Fruit fly (Drosophila melanogaster) whole organism, embryonic: ENCODE measurements around the gene mus302.

Experiments used
- Abd-B ChIP-seq: fragments of 200-800 bp; sonication (Bioruptor generic); optimal IDR thresholded peaks from 2 replicates; lab custom pipeline; 2018; ENCODE audit warnings: missing biosample characterization, mild to moderate bottlenecking, missing genetic modification characterization, moderate library complexity
- CG10267 ChIP-seq: fragments of 200-800 bp; sonication (Bioruptor generic); optimal IDR thresholded peaks from 2 replicates; lab custom pipeline; 2018; ENCODE audit warnings: missing biosample characterization, mild to moderate bottlenecking, missing genetic modification characterization, moderate library complexity
- CG10543 ChIP-seq: fragments of 200-800 bp; sonication (Bioruptor generic); optimal IDR thresholded peaks from 3 replicates; lab custom pipeline; 2017; ENCODE audit warnings: missing biosample characterization, mild to moderate bottlenecking, missing genetic modification characterization, moderate library complexity
- CG10959 ChIP-seq: fragments of 200-800 bp; sonication (Bioruptor generic); IDR thresholded peaks from 2 replicates; pipeline ENCODE4 v1.3.6; 2022; ENCODE audit warnings: missing biosample characterization, missing genetic modification characterization
- CG11504 ChIP-seq: fragments of 200-800 bp; sonication (Bioruptor generic); optimal IDR thresholded peaks from 3 replicates; lab custom pipeline; 2019; ENCODE audit warnings: missing biosample characterization, mild to moderate bottlenecking, missing genetic modification characterization, moderate library complexity
- CG11696 ChIP-seq: fragments of 200-800 bp; sonication (Bioruptor generic); IDR thresholded peaks from 2 replicates; pipeline ENCODE4 v1.3.6; 2022; ENCODE audit warnings: missing biosample characterization, missing genetic modification characterization
- CG12236 ChIP-seq: fragments of 200-800 bp; sonication (Bioruptor generic); optimal IDR thresholded peaks from 2 replicates; lab custom pipeline; 2016; ENCODE audit warnings: missing biosample characterization, missing genetic modification characterization
- CG12391 ChIP-seq: fragments of 200-800 bp; sonication (Bioruptor generic); optimal IDR thresholded peaks from 3 replicates; lab custom pipeline; 2018; ENCODE audit warnings: missing biosample characterization, mild to moderate bottlenecking, missing genetic modification characterization, moderate library complexity
- CG12659 ChIP-seq: fragments of 200-800 bp; sonication (Bioruptor generic); optimal IDR thresholded peaks from 3 replicates; lab custom pipeline; 2017; ENCODE audit warnings: mild to moderate bottlenecking, missing biosample characterization, missing genetic modification reagents, missing genetic modification characterization
- CG14860 ChIP-seq: fragments of 200-800 bp; sonication (Bioruptor generic); IDR thresholded peaks from 3 replicates; pipeline ENCODE4 v1.3.6; 2022; ENCODE audit warnings: missing biosample characterization, missing genetic modification characterization; ENCODE audit not compliant: partially characterized antibody
- CG14965 ChIP-seq: fragments of 200-800 bp; sonication (Bioruptor generic); optimal IDR thresholded peaks from 2 replicates; lab custom pipeline; 2016; ENCODE audit warnings: missing biosample characterization, missing genetic modification characterization, borderline replicate concordance
- CG17385 ChIP-seq: fragments of 200-800 bp; sonication (Bioruptor generic); optimal IDR thresholded peaks from 3 replicates; lab custom pipeline; 2018; ENCODE audit warnings: missing biosample characterization, mild to moderate bottlenecking, missing genetic modification characterization
- CG17612 ChIP-seq: fragments of 200-800 bp; sonication (Bioruptor generic); IDR thresholded peaks from 2 replicates; pipeline ENCODE4 v1.3.6; 2022; ENCODE audit warnings: missing biosample characterization, missing genetic modification characterization
- CG17829 ChIP-seq: fragments of 200-800 bp; optimal IDR thresholded peaks from 2 replicates; lab custom pipeline; 2019; ENCODE audit warnings: missing biosample characterization, mild to moderate bottlenecking, missing genetic modification characterization, moderate library complexity
- CG2875 ChIP-seq: fragments of 200-800 bp; sonication (Bioruptor generic); optimal IDR thresholded peaks from 2 replicates; lab custom pipeline; 2017; ENCODE audit warnings: missing biosample characterization, mild to moderate bottlenecking, missing genetic modification characterization, missing genetic modification reagents
- CG3163 ChIP-seq: fragments of 200-800 bp; sonication (Bioruptor generic); optimal IDR thresholded peaks from 3 replicates; lab custom pipeline; 2016; ENCODE audit warnings: missing biosample characterization, missing genetic modification characterization
- CG4360 ChIP-seq: fragments of 200-800 bp; sonication (Bioruptor generic); IDR thresholded peaks from 2 replicates; pipeline ENCODE4 v1.3.6; 2022; ENCODE audit warnings: missing biosample characterization, missing genetic modification characterization
- CG6272 ChIP-seq: fragments of 200-800 bp; sonication (Bioruptor generic); IDR thresholded peaks from 2 replicates; pipeline ENCODE4 v1.3.6; 2022; ENCODE audit warnings: missing biosample characterization, missing genetic modification characterization
- CG7372 ChIP-seq: fragments of 200-800 bp; sonication (Bioruptor generic); IDR thresholded peaks from 2 replicates; pipeline ENCODE4 v1.3.6; 2022; ENCODE audit warnings: missing biosample characterization, missing genetic modification characterization
- CTCF ChIP-seq: fragments of 200-800 bp; sonication (Bioruptor generic); optimal IDR thresholded peaks from 2 replicates; lab custom pipeline; 2017; ENCODE audit warnings: missing biosample characterization, mild to moderate bottlenecking, missing genetic modification characterization, moderate library complexity
- Dip2 ChIP-seq: fragments of 200-800 bp; sonication (Bioruptor generic); IDR thresholded peaks from 2 replicates; pipeline ENCODE4 v1.3.6; 2022; ENCODE audit warnings: missing biosample characterization, missing genetic modification characterization
- ERR ChIP-seq: fragments of 200-800 bp; sonication (Bioruptor generic); optimal IDR thresholded peaks from 2 replicates; lab custom pipeline; 2016; ENCODE audit warnings: missing biosample characterization, missing genetic modification characterization
- Fer2 ChIP-seq: fragments of 200-800 bp; sonication (Bioruptor generic); optimal IDR thresholded peaks from 2 replicates; lab custom pipeline; 2018; ENCODE audit warnings: missing biosample characterization, mild to moderate bottlenecking, missing genetic modification characterization, moderate library complexity
- HmgZ ChIP-seq: fragments of 200-800 bp; sonication (Bioruptor generic); optimal IDR thresholded peaks from 2 replicates; lab custom pipeline; 2018; ENCODE audit warnings: missing biosample characterization, mild to moderate bottlenecking, missing genetic modification characterization
- Hr3 ChIP-seq: fragments of 200-800 bp; sonication (Bioruptor generic); optimal IDR thresholded peaks from 3 replicates; lab custom pipeline; 2016; ENCODE audit warnings: missing biosample characterization, missing genetic modification characterization
- Ssrp ChIP-seq: fragments of 200-800 bp; sonication (Bioruptor generic); optimal IDR thresholded peaks from 2 replicates; lab custom pipeline; 2018; ENCODE audit warnings: missing biosample characterization, mild to moderate bottlenecking, missing genetic modification characterization, moderate library complexity
- Trl ChIP-seq, 3 experiments: fragments of >200 bp in 2 of 3; fragments of 200-800 bp in 1 of 3; sonication (Bioruptor generic) in 1 of 3; optimal IDR thresholded peaks; 2 replicates in 1 of 3; 3 replicates in 2 of 3; lab custom pipeline; 2016 to 2017; ENCODE audit warnings: missing biosample characterization in 1 of 3, missing genetic modification characterization in 1 of 3
- Xbp1 ChIP-seq: fragments of 200-800 bp; sonication (Bioruptor generic); optimal IDR thresholded peaks from 3 replicates; lab custom pipeline; 2016; ENCODE audit warnings: missing biosample characterization, mild to moderate bottlenecking, missing genetic modification characterization
- Xrp1 ChIP-seq: fragments of 200-800 bp; sonication (Bioruptor generic); IDR thresholded peaks from 2 replicates; pipeline ENCODE4 v1.3.6; 2022; ENCODE audit warnings: missing biosample characterization, missing genetic modification characterization
- ab ChIP-seq: fragments of 200-800 bp; sonication (Bioruptor generic); optimal IDR thresholded peaks from 2 replicates; lab custom pipeline; 2016; ENCODE audit warnings: missing biosample characterization, missing genetic modification characterization
- bab2 ChIP-seq: fragments of 200-800 bp; sonication (Bioruptor generic); optimal IDR thresholded peaks from 2 replicates; lab custom pipeline; 2016; ENCODE audit warnings: missing biosample characterization, missing genetic modification characterization
- bsh ChIP-seq, 2 experiments: fragments of 200-800 bp; sonication (Bioruptor generic); optimal IDR thresholded peaks; 2 replicates each; lab custom pipeline; 2017 to 2018; ENCODE audit warnings: mild to moderate bottlenecking in 2 of 2, missing biosample characterization in 2 of 2, missing genetic modification characterization in 2 of 2, moderate library complexity in 1 of 2
- ci ChIP-seq: fragments of 200-800 bp; sonication (Bioruptor generic); IDR thresholded peaks from 3 replicates; pipeline ENCODE4 v1.3.6; 2022; ENCODE audit warnings: missing biosample characterization, missing genetic modification characterization
- da ChIP-seq: fragments of 200-800 bp; sonication (Bioruptor generic); optimal IDR thresholded peaks from 2 replicates; lab custom pipeline; 2016; ENCODE audit warnings: missing biosample characterization, missing genetic modification characterization
- dmrt11E ChIP-seq: fragments of 200-800 bp; sonication (Bioruptor generic); optimal IDR thresholded peaks from 3 replicates; lab custom pipeline; 2018; ENCODE audit warnings: missing biosample characterization, mild to moderate bottlenecking, missing genetic modification characterization, moderate library complexity
- fd64A ChIP-seq: fragments of 200-800 bp; sonication (Bioruptor generic); optimal IDR thresholded peaks from 3 replicates; lab custom pipeline; 2018; ENCODE audit warnings: missing biosample characterization, mild to moderate bottlenecking, missing genetic modification characterization
- hb ChIP-seq: fragments of 200-800 bp; sonication (Bioruptor generic); IDR thresholded peaks from 3 replicates; pipeline ENCODE4 v1.3.6; 2022; ENCODE audit warnings: missing biosample characterization, missing genetic modification characterization; ENCODE audit not compliant: partially characterized antibody
- kah ChIP-seq: fragments of 200-800 bp; sonication (Bioruptor generic); optimal IDR thresholded peaks from 2 replicates; lab custom pipeline; 2018; ENCODE audit warnings: missing biosample characterization, mild to moderate bottlenecking, missing genetic modification characterization
- kay ChIP-seq: fragments of 200-800 bp; sonication (Bioruptor generic); optimal IDR thresholded peaks from 2 replicates; lab custom pipeline; 2016; ENCODE audit warnings: missing biosample characterization, missing genetic modification characterization
- ken ChIP-seq: fragments of 200-800 bp; sonication (Bioruptor generic); IDR thresholded peaks from 3 replicates; pipeline ENCODE4 v1.3.6; 2022; ENCODE audit warnings: missing biosample characterization, missing genetic modification characterization
- lmd ChIP-seq: fragments of 200-800 bp; sonication (Bioruptor generic); IDR thresholded peaks from 2 replicates; pipeline ENCODE4 v1.3.6; 2022; ENCODE audit warnings: missing biosample characterization, missing genetic modification characterization
- nom ChIP-seq: fragments of 200-800 bp; sonication (Bioruptor generic); optimal IDR thresholded peaks from 2 replicates; lab custom pipeline; 2017; ENCODE audit warnings: missing biosample characterization, missing genetic modification characterization, mild to moderate bottlenecking, moderate library complexity, missing genetic modification reagents
- sc ChIP-seq, 3 experiments: fragments of >200 bp in 2 of 3; fragments of 200-800 bp in 1 of 3; sonication (Bioruptor generic) in 1 of 3; optimal IDR thresholded peaks; 2 replicates in 2 of 3; 3 replicates in 1 of 3; lab custom pipeline; 2017; ENCODE audit warnings: mild to moderate bottlenecking in 1 of 3, missing biosample characterization in 1 of 3, missing genetic modification characterization in 1 of 3, missing genetic modification reagents in 1 of 3
- seq ChIP-seq: fragments of 200-800 bp; sonication (Bioruptor generic); IDR thresholded peaks from 2 replicates; pipeline ENCODE4 v1.3.6; 2022; ENCODE audit warnings: missing biosample characterization, missing genetic modification characterization
- tgo ChIP-seq: fragments of 200-800 bp; sonication (Bioruptor generic); IDR thresholded peaks from 3 replicates; pipeline ENCODE4 v1.3.6; 2022; ENCODE audit warnings: missing biosample characterization, missing genetic modification characterization
- tio ChIP-seq: fragments of 200-800 bp; sonication (Bioruptor generic); optimal IDR thresholded peaks from 2 replicates; lab custom pipeline; 2017; ENCODE audit warnings: missing biosample characterization, missing genetic modification characterization, inconsistent platforms
- twi ChIP-seq: fragments of 200-800 bp; optimal IDR thresholded peaks from 2 replicates; lab custom pipeline; 2019; ENCODE audit warnings: missing biosample characterization, mild to moderate bottlenecking, missing genetic modification characterization, moderate library complexity

Gene mus302

DNA sequence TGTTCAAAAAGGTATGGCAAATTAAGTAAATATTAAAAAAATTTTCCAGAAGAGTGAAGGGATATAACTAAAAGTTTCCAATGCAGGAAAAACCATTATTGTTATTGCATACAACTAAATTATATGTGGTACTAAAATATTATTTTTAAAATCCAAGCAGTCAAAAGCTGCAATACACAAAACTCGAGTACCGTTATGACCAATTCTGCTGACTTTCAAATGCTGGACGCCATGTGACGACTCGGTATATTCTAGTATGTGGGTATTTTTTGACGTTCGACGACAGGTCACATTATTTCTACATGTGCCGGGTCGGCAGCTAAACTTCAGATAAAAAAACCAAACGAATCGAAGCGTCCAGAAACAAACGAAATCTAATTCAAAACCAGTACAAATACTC is 28.6 kb upstream of the mus302 start (continued):
- TF ChIP-seq CG6272 (GFP tag; lab: Robert Waterston, UW) (no peak), fd64A (no peak), Fer2 (tag; lab: Kevin White, UChicago) (no peak), HmgZ (tag; lab: Kevin White, UChicago) (peak; percentile 84), CG17385 (GFP tag; lab: Kevin White, UChicago) (peak; percentile 1), da (GFP tag; lab: Kevin White, UChicago) (no peak), CG14860 (no peak), seq (GFP tag; lab: Robert Waterston, UW) (no peak), CG10543 (GFP tag; lab: Kevin White, UChicago) (no peak), Hr3 (GFP tag; lab: Kevin White, UChicago) (no peak), CG3163 (GFP tag; lab: Kevin White, UChicago) (no peak), ab (no peak), CG17612 (GFP tag; lab: Robert Waterston, UW) (no peak), hb (GFP tag; lab: Robert Waterston, UW) (no peak), ci (GFP tag; lab: Robert Waterston, UW) (no peak), CG12236 (GFP tag; lab: Kevin White, UChicago) (no peak), bab2 (GFP tag; lab: Kevin White, UChicago) (no peak), Xrp1 (GFP tag; lab: Robert Waterston, UW) (no peak), Dip2 (GFP tag; lab: Robert Waterston, UW) (no peak), CG10959 (no peak)

DNA sequence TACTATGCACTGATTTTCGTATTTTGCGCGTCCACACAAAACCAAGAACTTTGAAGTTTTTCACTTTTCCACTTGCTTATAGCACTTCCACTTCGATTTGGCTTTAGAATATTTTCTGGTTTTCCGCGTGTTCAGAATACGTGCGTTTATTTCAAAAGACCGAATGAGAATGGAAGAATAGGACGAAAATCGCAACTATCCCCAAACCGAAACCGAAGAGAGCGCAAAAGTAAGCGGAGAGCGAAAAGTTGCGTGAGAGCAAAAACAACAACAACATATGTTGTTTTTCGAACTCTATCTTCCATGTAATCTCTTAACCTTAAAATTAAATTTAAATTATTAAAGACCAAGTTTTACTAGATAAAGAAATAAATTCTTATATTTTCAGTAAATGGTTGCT is 28.0 kb upstream of the mus302 start, which contains the start of gene CG9674:
Gene CG9674 (minus strand): TSS at position 174 of the 400 bp plus-strand sequence.
- peak; percentile 59; the same call in 1 of the 2 replicates for TF ChIP-seq CG4360 (GFP tag; lab: Robert Waterston, UW)
- TF ChIP-seq nom (GFP tag; lab: Kevin White, UChicago): peak; percentile 72
- TF ChIP-seq CG7372: no peak
- TF ChIP-seq Trl (optimal IDR thresholded peaks at IDR 0.05; lab: Kevin White, UChicago): peak; percentile 51
- TF ChIP-seq Trl (GFP tag; optimal IDR thresholded peaks at IDR 0.05; lab: Kevin White, UChicago): no peak
- no peak for TF ChIP-seq CG11504 (tag; lab: Kevin White, UChicago)
- peak; percentile 14; the same call in 1 of the 2 replicates for TF ChIP-seq seq (GFP tag; lab: Robert Waterston, UW)

DNA sequence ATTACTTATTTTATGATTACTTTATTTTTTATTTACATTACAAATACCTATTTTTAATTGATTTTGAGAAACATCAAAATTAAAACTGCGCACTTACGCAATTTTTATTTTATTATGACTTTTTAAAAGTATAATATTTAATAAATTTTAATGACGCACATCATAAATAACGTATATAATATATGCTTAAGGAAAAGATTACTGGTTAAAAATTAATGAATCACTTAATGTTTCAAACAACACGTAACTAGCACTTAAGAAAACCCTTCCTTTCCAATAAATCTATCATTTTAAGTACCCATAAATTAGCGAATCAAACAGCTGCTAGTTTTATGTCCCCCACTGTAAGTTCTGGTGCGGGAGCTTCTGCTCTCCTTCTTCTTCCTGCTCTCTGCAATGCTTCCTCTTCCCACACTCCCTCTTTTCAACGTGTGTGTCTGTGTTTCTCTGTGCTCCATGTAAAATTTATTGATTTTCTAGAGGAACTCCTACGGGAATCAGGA is 27.3 kb upstream of the mus302 start:
- peak; percentile 75 for TF ChIP-seq CG12391 (tag; lab: Kevin White, UChicago)
- peak; percentile 40; the same call in 1 of the 3 replicates for TF ChIP-seq ken (GFP tag; lab: Robert Waterston, UW)
- TF ChIP-seq CG17829 (tag; lab: Kevin White, UChicago): peak; percentile 78
- peak; percentile 34 for TF ChIP-seq CTCF (GFP tag; lab: Kevin White, UChicago)
- peak; percentile 69 to 83 for TF ChIP-seq bsh (GFP tag; optimal IDR thresholded peaks at IDR 0.05; lab: Kevin White, UChicago)
- peak; percentile 7 for TF ChIP-seq kah (GFP tag; lab: Kevin White, UChicago)
- peak; percentile 66 for TF ChIP-seq dmrt11E (tag; lab: Kevin White, UChicago)
- TF ChIP-seq Xbp1 (GFP tag; lab: Kevin White, UChicago): peak; percentile 64
- peak; percentile 50; the same call in 1 of the 2 replicates for TF ChIP-seq lmd (GFP tag; lab: Robert Waterston, UW)
- TF ChIP-seq CG10267 (tag; lab: Kevin White, UChicago): peak; percentile 68
- peak; percentile 41 for TF ChIP-seq kay (GFP tag; lab: Kevin White, UChicago)
- TF ChIP-seq Abd-B (GFP tag; lab: Kevin White, UChicago): peak; percentile 30
- peak; percentile 25 for TF ChIP-seq twi (tag; lab: Kevin White, UChicago)
- no peak for TF ChIP-seq sc (optimal IDR thresholded peaks at IDR 0.05; lab: Kevin White, UChicago)
- peak; percentile 62 for TF ChIP-seq sc (GFP tag; optimal IDR thresholded peaks at IDR 0.05; lab: Kevin White, UChicago)
- TF ChIP-seq ci (GFP tag; lab: Robert Waterston, UW): peak; percentile 54; the same call in 2 of the 3 replicates
- peak; percentile 80 for TF ChIP-seq Ssrp (tag; lab: Kevin White, UChicago)
- TF ChIP-seq ERR (GFP tag; lab: Kevin White, UChicago): no peak
- peak; percentile 54; the same call in 1 of the 3 replicates for TF ChIP-seq tgo
- peak; percentile 84 for TF ChIP-seq CG11696 (GFP tag; lab: Robert Waterston, UW)
- peak; percentile 20 for TF ChIP-seq CG2875
- peak; percentile 61 for TF ChIP-seq tio (GFP tag; lab: Kevin White, UChicago)
- TF ChIP-seq CG14965 (GFP tag; lab: Kevin White, UChicago): no peak
- peak; percentile 83 for TF ChIP-seq CG12659 (GFP tag; lab: Kevin White, UChicago)
